Fruit fly (Drosophila melanogaster) whole organism, pupa: Measurements from ENCODE around the gene CG8461.

Experiments
- CG13204 ChIP-seq: fragments of 200-800 bp; sonication (Bioruptor generic); optimal IDR thresholded peaks from 2 replicates; lab custom pipeline; 2018; ENCODE audit warnings: missing biosample characterization, mild to moderate bottlenecking, missing genetic modification characterization, moderate library complexity
- CG14655 ChIP-seq: fragments of 200-800 bp; sonication (Bioruptor generic); optimal IDR thresholded peaks from 3 replicates; lab custom pipeline; 2017; ENCODE audit warnings: mild to moderate bottlenecking, missing biosample characterization, missing genetic modification reagents, missing genetic modification characterization
- CG4496 ChIP-seq: fragments of 200-800 bp; sonication (Bioruptor generic); IDR thresholded peaks from 3 replicates; pipeline ENCODE4 v1.3.6; 2022; ENCODE audit warnings: missing biosample characterization, missing genetic modification characterization
- CG8301 ChIP-seq: fragments of 200-800 bp; sonication (Bioruptor generic); optimal IDR thresholded peaks from 2 replicates; lab custom pipeline; 2018; ENCODE audit warnings: missing biosample characterization, mild to moderate bottlenecking, missing genetic modification characterization
- EcR ChIP-seq: fragments of 200-800 bp; sonication (Bioruptor generic); optimal IDR thresholded peaks from 3 replicates; lab custom pipeline; 2019; ENCODE audit warnings: missing biosample characterization, missing genetic modification characterization, mild to moderate bottlenecking, moderate library complexity, missing genetic modification reagents
- Pif1A ChIP-seq: fragments of 200-800 bp; sonication (Bioruptor generic); optimal IDR thresholded peaks from 3 replicates; lab custom pipeline; 2016; ENCODE audit warnings: missing biosample characterization, missing genetic modification characterization

dm6 chr3R:14464423-14464822 is 49.0 kb downstream of the CG8461 start:
- no peak for TF ChIP-seq CG13204 (GFP tag; lab: Kevin White, UChicago)
- no peak for TF ChIP-seq CG4496 (GFP tag; lab: Robert Waterston, UW)
- TF ChIP-seq EcR (GFP tag; lab: Kevin White, UChicago): no peak
- TF ChIP-seq CG8301 (tag; lab: Kevin White, UChicago): no peak
- TF ChIP-seq Pif1A (GFP tag; lab: Kevin White, UChicago): no peak
- TF ChIP-seq CG14655: no peak
